Comparison of ENCODE assay signal across 1 fruit fly cellular context in the genomic region with DNA sequence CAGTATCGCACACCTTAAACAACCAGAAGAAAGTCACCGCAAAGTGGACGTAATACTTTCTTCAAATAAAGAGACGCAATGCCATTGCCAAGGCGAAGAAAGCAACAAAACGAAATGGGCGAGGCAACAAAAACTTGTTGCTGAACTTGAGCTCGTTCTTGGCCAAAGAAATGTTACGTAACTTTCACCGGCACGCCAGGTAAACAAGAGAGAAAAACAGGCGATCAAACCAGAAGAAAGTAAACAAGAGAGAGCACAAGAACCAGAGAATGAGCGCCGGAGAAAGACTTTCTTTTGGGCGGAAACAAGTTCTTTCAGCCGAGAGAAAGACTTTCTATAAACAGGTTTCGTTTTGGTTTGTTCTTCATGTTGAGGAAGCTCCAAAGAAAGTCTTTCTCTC.
A peak's percentile ranks its signal among the peaks of the same experiment; 100 is the strongest.
TF ChIP-seq lines count a peak whose summit lies in the region.

No protein-coding gene starts in this region.

TF ChIP-seq in whole organism, embryonic, 481 proteins besides CTCF, POLR2A, EP300 and RAD21 (continued from another document):
- TF ChIP-seq knrl (GFP tag; IDR thresholded peaks at IDR 0.05; lab: Robert Waterston, UW; ENCODE audit: partially characterized antibody), result no peak
- TF ChIP-seq hth (optimal IDR thresholded peaks at IDR 0.05; lab: Kevin White, UChicago), result no peak
- TF ChIP-seq CG43689 (GFP tag; IDR thresholded peaks at IDR 0.05; lab: Robert Waterston, UW), result no peak
- TF ChIP-seq CG8944 (GFP tag; optimal IDR thresholded peaks at IDR 0.05; lab: Kevin White, UChicago), result no peak
- no peak for TF ChIP-seq Atf3 (GFP tag; optimal IDR thresholded peaks at IDR 0.05; lab: Kevin White, UChicago)
- TF ChIP-seq CG17568 (GFP tag; optimal IDR thresholded peaks at IDR 0.05; lab: Kevin White, UChicago), result peak; percentile 2
- no peak for TF ChIP-seq usp (GFP tag; optimal IDR thresholded peaks at IDR 0.05; lab: Kevin White, UChicago)
- TF ChIP-seq stwl (tag; optimal IDR thresholded peaks at IDR 0.05; lab: Kevin White, UChicago), result no peak
- no peak for TF ChIP-seq CG10209 (GFP tag; optimal IDR thresholded peaks at IDR 0.05; lab: Kevin White, UChicago)
- TF ChIP-seq sens (GFP tag; lab: Kevin White, UChicago), result peak; percentile 82
- TF ChIP-seq ham (GFP tag; IDR thresholded peaks at IDR 0.05; lab: Robert Waterston, UW), result no peak
- no peak for TF ChIP-seq CG2199 (GFP tag; IDR thresholded peaks at IDR 0.05; lab: Robert Waterston, UW)
- no peak for TF ChIP-seq CG3065 (GFP tag; optimal IDR thresholded peaks at IDR 0.05; lab: Kevin White, UChicago)
- no peak for TF ChIP-seq Gsc (GFP tag; IDR thresholded peaks at IDR 0.05; lab: Robert Waterston, UW)
- TF ChIP-seq mld (GFP tag; IDR thresholded peaks at IDR 0.05; lab: Robert Waterston, UW; ENCODE audit: partially characterized antibody), result no peak
- no peak for TF ChIP-seq gt (GFP tag; IDR thresholded peaks at IDR 0.05; lab: Robert Waterston, UW)
- no peak for TF ChIP-seq ranshi (GFP tag; IDR thresholded peaks at IDR 0.05; lab: Robert Waterston, UW)
- no peak for TF ChIP-seq CG32532 (GFP tag; IDR thresholded peaks at IDR 0.05; lab: Robert Waterston, UW)
- no peak for TF ChIP-seq Scr (GFP tag; IDR thresholded peaks at IDR 0.05; lab: Robert Waterston, UW; ENCODE audit: partially characterized antibody)
- TF ChIP-seq CG17829 (tag; optimal IDR thresholded peaks at IDR 0.05; lab: Kevin White, UChicago), result no peak
- TF ChIP-seq Doc3 (GFP tag; IDR thresholded peaks at IDR 0.05; lab: Robert Waterston, UW; ENCODE audit: partially characterized antibody), result no peak
- TF ChIP-seq CG10147 (GFP tag; optimal IDR thresholded peaks at IDR 0.05; lab: Kevin White, UChicago), result no peak
- TF ChIP-seq CG8290 (GFP tag; optimal IDR thresholded peaks at IDR 0.05; lab: Kevin White, UChicago), result peak; percentile 3
- no peak for TF ChIP-seq CG8290 (tag; optimal IDR thresholded peaks at IDR 0.05; lab: Kevin White, UChicago)
- no peak for TF ChIP-seq CG4854 (GFP tag; optimal IDR thresholded peaks at IDR 0.05; lab: Kevin White, UChicago)
- no peak for TF ChIP-seq Antp (GFP tag; optimal IDR thresholded peaks at IDR 0.05; lab: Kevin White, UChicago)
- no peak for TF ChIP-seq shn (GFP tag; optimal IDR thresholded peaks at IDR 0.05; lab: Kevin White, UChicago)
- no peak for TF ChIP-seq PHDP (tag; optimal IDR thresholded peaks at IDR 0.05; lab: Kevin White, UChicago)
- no peak for TF ChIP-seq corto (GFP tag; optimal IDR thresholded peaks at IDR 0.05; lab: Kevin White, UChicago)
- TF ChIP-seq CG8281 (tag; optimal IDR thresholded peaks at IDR 0.05; lab: Kevin White, UChicago), result no peak
- no peak for TF ChIP-seq Kr (GFP tag; optimal IDR thresholded peaks at IDR 0.05; lab: Kevin White, UChicago)
- TF ChIP-seq Eip74EF (GFP tag; optimal IDR thresholded peaks at IDR 0.05; lab: Kevin White, UChicago), result no peak
- no peak for TF ChIP-seq Lpt (GFP tag; optimal IDR thresholded peaks at IDR 0.05; lab: Kevin White, UChicago)
- TF ChIP-seq CG11723 (GFP tag; optimal IDR thresholded peaks at IDR 0.05; lab: Kevin White, UChicago), result no peak
- TF ChIP-seq Atf6 (GFP tag; IDR thresholded peaks at IDR 0.05; lab: Robert Waterston, UW), result no peak
- TF ChIP-seq CG4360 (GFP tag; IDR thresholded peaks at IDR 0.05; lab: Robert Waterston, UW), result peak; percentile 37; the same call in 1 of the 2 replicates
- TF ChIP-seq CG2116 (GFP tag; optimal IDR thresholded peaks at IDR 0.05; lab: Kevin White, UChicago), result no peak
- TF ChIP-seq schlank (tag; optimal IDR thresholded peaks at IDR 0.05; lab: Kevin White, UChicago), result no peak
- no peak for TF ChIP-seq CG17328 (GFP tag; IDR thresholded peaks at IDR 0.05; lab: Robert Waterston, UW)
- TF ChIP-seq CG42726 (GFP tag; IDR thresholded peaks at IDR 0.05; lab: Robert Waterston, UW; ENCODE audit: partially characterized antibody), result no peak
- TF ChIP-seq Dref (GFP tag; IDR thresholded peaks at IDR 0.05; lab: Robert Waterston, UW), result no peak
- TF ChIP-seq CG13296 (GFP tag; optimal IDR thresholded peaks at IDR 0.05; lab: Kevin White, UChicago), result no peak
- no peak for TF ChIP-seq Aef1 (GFP tag; IDR thresholded peaks at IDR 0.05; lab: Robert Waterston, UW)
- no peak for TF ChIP-seq ab (GFP tag; optimal IDR thresholded peaks at IDR 0.05; lab: Kevin White, UChicago)
- no peak for TF ChIP-seq run (tag; optimal IDR thresholded peaks at IDR 0.05; lab: Kevin White, UChicago)
- TF ChIP-seq hbn (GFP tag; IDR thresholded peaks at IDR 0.05; lab: Robert Waterston, UW; ENCODE audit: partially characterized antibody), result no peak
- no peak for TF ChIP-seq chif (GFP tag; optimal IDR thresholded peaks at IDR 0.05; lab: Kevin White, UChicago)
- TF ChIP-seq Mad (GFP tag; optimal IDR thresholded peaks at IDR 0.05; lab: Kevin White, UChicago), result no peak
- no peak for TF ChIP-seq E2f1 (GFP tag; IDR thresholded peaks at IDR 0.05; lab: Robert Waterston, UW)
- no peak for TF ChIP-seq CG12104 (GFP tag; optimal IDR thresholded peaks at IDR 0.05; lab: Kevin White, UChicago)
